Fruit fly (Drosophila melanogaster) whole organism, embryonic: Measurements from ENCODE around the gene mRF1.

Experiments used
- CG12071 ChIP-seq: fragments of 200-800 bp; sonication (Bioruptor generic); optimal IDR thresholded peaks from 3 replicates; lab custom pipeline; 2018; ENCODE audit warnings: missing biosample characterization, mild to moderate bottlenecking, missing genetic modification characterization
- CG12299 ChIP-seq: fragments of 200-800 bp; sonication (Bioruptor generic); optimal IDR thresholded peaks from 2 replicates; lab custom pipeline; 2018; ENCODE audit warnings: missing biosample characterization, mild to moderate bottlenecking, missing genetic modification characterization
- CG12769 ChIP-seq: fragments of 200-800 bp; sonication (Bioruptor generic); optimal IDR thresholded peaks from 2 replicates; lab custom pipeline; 2019; ENCODE audit warnings: missing biosample characterization, mild to moderate bottlenecking, missing genetic modification characterization, moderate library complexity
- CG14014 ChIP-seq: fragments of 200-800 bp; sonication (Bioruptor generic); IDR thresholded peaks from 2 replicates; pipeline ENCODE4 v1.3.6; 2022; ENCODE audit warnings: missing biosample characterization, missing genetic modification characterization
- CG18599 ChIP-seq: fragments of 200-800 bp; sonication (Bioruptor generic); optimal IDR thresholded peaks from 3 replicates; lab custom pipeline; 2017; ENCODE audit warnings: missing biosample characterization, missing genetic modification characterization, mild to moderate bottlenecking, moderate library complexity, missing genetic modification reagents
- CG2116 ChIP-seq: fragments of 200-800 bp; sonication (Bioruptor generic); optimal IDR thresholded peaks from 3 replicates; lab custom pipeline; 2018; ENCODE audit warnings: missing biosample characterization, mild to moderate bottlenecking, missing genetic modification characterization
- CG2120 ChIP-seq: fragments of 200-800 bp; sonication (Bioruptor generic); optimal IDR thresholded peaks from 3 replicates; lab custom pipeline; 2016; ENCODE audit warnings: missing biosample characterization, missing genetic modification characterization
- CG2678 ChIP-seq: fragments of 200-800 bp; sonication (Bioruptor generic); optimal IDR thresholded peaks from 3 replicates; lab custom pipeline; 2019; ENCODE audit warnings: missing biosample characterization, mild to moderate bottlenecking, missing genetic modification characterization, moderate library complexity
- CG30403 ChIP-seq: fragments of 200-800 bp; sonication (Bioruptor generic); optimal IDR thresholded peaks from 3 replicates; lab custom pipeline; 2016; ENCODE audit warnings: missing biosample characterization, missing genetic modification characterization
- CG4617 ChIP-seq: fragments of 200-800 bp; sonication (Bioruptor generic); optimal IDR thresholded peaks from 3 replicates; lab custom pipeline; 2016; ENCODE audit warnings: missing biosample characterization, missing genetic modification characterization, borderline replicate concordance
- CG4707 ChIP-seq: fragments of 200-800 bp; sonication (Bioruptor generic); optimal IDR thresholded peaks from 2 replicates; lab custom pipeline; 2018; ENCODE audit warnings: missing biosample characterization, mild to moderate bottlenecking, missing genetic modification characterization, moderate library complexity
- CG6683 ChIP-seq: fragments of 200-800 bp; sonication (Bioruptor generic); optimal IDR thresholded peaks from 2 replicates; lab custom pipeline; 2017; ENCODE audit warnings: missing biosample characterization, mild to moderate bottlenecking, missing genetic modification characterization, missing genetic modification reagents
- CG6689 ChIP-seq: fragments of 200-800 bp; sonication (Bioruptor generic); IDR thresholded peaks from 2 replicates; pipeline ENCODE4 v1.3.6; 2022; ENCODE audit warnings: missing biosample characterization, missing genetic modification characterization
- CG7928 ChIP-seq: fragments of 200-800 bp; sonication (Bioruptor generic); optimal IDR thresholded peaks from 2 replicates; lab custom pipeline; 2017; ENCODE audit warnings: missing biosample characterization, mild to moderate bottlenecking, missing genetic modification characterization
- CG9437 ChIP-seq: fragments of 200-800 bp; sonication (Bioruptor generic); optimal IDR thresholded peaks from 2 replicates; lab custom pipeline; 2018; ENCODE audit warnings: missing biosample characterization, mild to moderate bottlenecking, missing genetic modification characterization
- Dbx ChIP-seq: fragments of 200-800 bp; sonication (Bioruptor generic); IDR thresholded peaks from 3 replicates; pipeline ENCODE4 v1.3.6; 2022; ENCODE audit warnings: missing biosample characterization, missing genetic modification characterization
- Ets65A ChIP-seq: fragments of 200-800 bp; sonication (Bioruptor generic); peaks from one replicate; lab custom pipeline; 2016; ENCODE audit warnings: missing biosample characterization, missing genetic modification characterization
- Fer1 ChIP-seq: fragments of 200-800 bp; sonication (Bioruptor generic); optimal IDR thresholded peaks from 2 replicates; lab custom pipeline; 2017; ENCODE audit warnings: missing biosample characterization, mild to moderate bottlenecking, missing genetic modification characterization
- Fer2 ChIP-seq: fragments of 200-800 bp; sonication (Bioruptor generic); optimal IDR thresholded peaks from 2 replicates; lab custom pipeline; 2018; ENCODE audit warnings: missing biosample characterization, mild to moderate bottlenecking, missing genetic modification characterization, moderate library complexity
- HmgD ChIP-seq: fragments of 200-800 bp; sonication (Bioruptor generic); optimal IDR thresholded peaks from 3 replicates; lab custom pipeline; 2016; ENCODE audit warnings: missing biosample characterization, missing genetic modification characterization
- MBD-R2 ChIP-seq: fragments of 200-800 bp; sonication (Bioruptor generic); IDR thresholded peaks from 2 replicates; pipeline ENCODE4 v1.3.6; 2022; ENCODE audit warnings: missing biosample characterization, missing genetic modification characterization
- MESR4 ChIP-seq: fragments of 200-800 bp; sonication (Bioruptor generic); optimal IDR thresholded peaks from 2 replicates; lab custom pipeline; 2018; ENCODE audit warnings: missing biosample characterization, mild to moderate bottlenecking, missing genetic modification characterization, moderate library complexity
- Med ChIP-seq: fragments of 200-800 bp; sonication (Bioruptor generic); peaks from one replicate; lab custom pipeline; 2016; ENCODE audit warnings: missing biosample characterization, missing genetic modification characterization, mild to moderate bottlenecking, inconsistent platforms, moderate library complexity
- Neu2 ChIP-seq: fragments of 200-800 bp; sonication (Bioruptor generic); optimal IDR thresholded peaks from 3 replicates; lab custom pipeline; 2016; ENCODE audit warnings: missing biosample characterization, missing genetic modification characterization, borderline replicate concordance
- NfI ChIP-seq: fragments of 200-800 bp; sonication (Bioruptor generic); optimal IDR thresholded peaks from 3 replicates; lab custom pipeline; 2018; ENCODE audit warnings: missing biosample characterization, mild to moderate bottlenecking, missing genetic modification characterization, moderate library complexity
- Ptx1 ChIP-seq: fragments of 200-800 bp; sonication (Bioruptor generic); IDR thresholded peaks from 2 replicates; pipeline ENCODE4 v1.3.6; 2022; ENCODE audit warnings: missing biosample characterization, missing genetic modification characterization
- YL-1 ChIP-seq: fragments of 200-800 bp; sonication (Bioruptor generic); optimal IDR thresholded peaks from 3 replicates; lab custom pipeline; 2017; ENCODE audit warnings: missing biosample characterization, mild to moderate bottlenecking, missing genetic modification characterization
- amos ChIP-seq: fragments of 200-800 bp; sonication (Bioruptor generic); IDR thresholded peaks from 2 replicates; pipeline ENCODE4 v1.3.6; 2022; ENCODE audit warnings: missing biosample characterization, missing genetic modification characterization; ENCODE audit not compliant: partially characterized antibody
- ase ChIP-seq: fragments of 200-800 bp; sonication (Bioruptor generic); IDR thresholded peaks from 3 replicates; pipeline ENCODE4 v1.3.6; 2022; ENCODE audit warnings: missing biosample characterization, missing genetic modification characterization
- bigmax ChIP-seq: fragments of 200-800 bp; sonication (Bioruptor generic); optimal IDR thresholded peaks from 2 replicates; lab custom pipeline; 2018; ENCODE audit warnings: missing biosample characterization, mild to moderate bottlenecking, missing genetic modification characterization
- cato ChIP-seq: fragments of 200-800 bp; sonication (Bioruptor generic); optimal IDR thresholded peaks from 2 replicates; lab custom pipeline; 2016; ENCODE audit warnings: missing biosample characterization, missing genetic modification characterization, borderline replicate concordance
- dimm ChIP-seq: fragments of 200-800 bp; sonication (Bioruptor generic); IDR thresholded peaks from 2 replicates; pipeline ENCODE4 v1.3.6; 2022; ENCODE audit warnings: missing biosample characterization, missing genetic modification characterization
- gce ChIP-seq: fragments of 200-800 bp; sonication (Bioruptor generic); IDR thresholded peaks from 3 replicates; pipeline ENCODE4 v1.3.6; 2022; ENCODE audit warnings: missing biosample characterization, missing genetic modification characterization
- gcm2 ChIP-seq: fragments of 200-800 bp; sonication (Bioruptor generic); optimal IDR thresholded peaks from 2 replicates; lab custom pipeline; 2016; ENCODE audit warnings: missing biosample characterization, missing genetic modification characterization
- jing ChIP-seq: fragments of 200-800 bp; sonication (Bioruptor generic); optimal IDR thresholded peaks from 2 replicates; lab custom pipeline; 2018; ENCODE audit warnings: missing biosample characterization, mild to moderate bottlenecking, missing genetic modification characterization
- jumu ChIP-seq: fragments of 200-800 bp; sonication (Bioruptor generic); optimal IDR thresholded peaks from 3 replicates; lab custom pipeline; 2016; ENCODE audit warnings: missing biosample characterization, missing genetic modification characterization
- ken ChIP-seq: fragments of 200-800 bp; sonication (Bioruptor generic); IDR thresholded peaks from 3 replicates; pipeline ENCODE4 v1.3.6; 2022; ENCODE audit warnings: missing biosample characterization, missing genetic modification characterization
- klu ChIP-seq: fragments of 200-800 bp; sonication (Bioruptor generic); IDR thresholded peaks from 2 replicates; pipeline ENCODE4 v1.3.6; 2022; ENCODE audit warnings: missing biosample characterization, missing genetic modification characterization
- mld ChIP-seq: fragments of 200-800 bp; sonication (Bioruptor generic); IDR thresholded peaks from 3 replicates; pipeline ENCODE4 v1.3.6; 2022; ENCODE audit warnings: missing biosample characterization, missing genetic modification characterization; ENCODE audit not compliant: partially characterized antibody
- pb ChIP-seq: fragments of 200-800 bp; sonication (Bioruptor generic); optimal IDR thresholded peaks from 3 replicates; lab custom pipeline; 2016; ENCODE audit warnings: missing biosample characterization, missing genetic modification characterization
- seq ChIP-seq: fragments of 200-800 bp; sonication (Bioruptor generic); IDR thresholded peaks from 2 replicates; pipeline ENCODE4 v1.3.6; 2022; ENCODE audit warnings: missing biosample characterization, missing genetic modification characterization
- slbo ChIP-seq: fragments of 200-800 bp; sonication (Bioruptor generic); IDR thresholded peaks from 2 replicates; pipeline ENCODE4 v1.3.6; 2022; ENCODE audit warnings: missing biosample characterization, missing genetic modification characterization
- sob ChIP-seq: fragments of 200-800 bp; sonication (Bioruptor generic); IDR thresholded peaks from 2 replicates; pipeline ENCODE4 v1.3.6; 2022; ENCODE audit warnings: missing biosample characterization, missing genetic modification characterization
- sqz ChIP-seq: fragments of 200-800 bp; sonication (Bioruptor generic); optimal IDR thresholded peaks from 3 replicates; lab custom pipeline; 2018; ENCODE audit warnings: missing biosample characterization, mild to moderate bottlenecking, missing genetic modification characterization
- sug ChIP-seq: fragments of 200-800 bp; optimal IDR thresholded peaks from 2 replicates; lab custom pipeline; 2019; ENCODE audit warnings: missing biosample characterization, mild to moderate bottlenecking, missing genetic modification characterization, moderate library complexity
- tin ChIP-seq: fragments of 200-800 bp; sonication (Bioruptor generic); optimal IDR thresholded peaks from 3 replicates; lab custom pipeline; 2016; ENCODE audit warnings: missing biosample characterization, missing genetic modification characterization
- tio ChIP-seq: fragments of 200-800 bp; sonication (Bioruptor generic); optimal IDR thresholded peaks from 2 replicates; lab custom pipeline; 2017; ENCODE audit warnings: missing biosample characterization, missing genetic modification characterization, inconsistent platforms
- trem ChIP-seq: fragments of 200-800 bp; optimal IDR thresholded peaks from 3 replicates; lab custom pipeline; 2019; ENCODE audit warnings: missing biosample characterization, mild to moderate bottlenecking, missing genetic modification characterization, moderate library complexity
- usp ChIP-seq: fragments of >200 bp; optimal IDR thresholded peaks from 2 replicates; lab custom pipeline; 2017; ENCODE audit warnings: missing biosample characterization, missing genetic modification characterization
- zfh2 ChIP-seq: fragments of 200-800 bp; sonication (Bioruptor generic); optimal IDR thresholded peaks from 2 replicates; lab custom pipeline; 2016; ENCODE audit warnings: missing biosample characterization, missing genetic modification characterization

The mRF1 gene

DNA sequence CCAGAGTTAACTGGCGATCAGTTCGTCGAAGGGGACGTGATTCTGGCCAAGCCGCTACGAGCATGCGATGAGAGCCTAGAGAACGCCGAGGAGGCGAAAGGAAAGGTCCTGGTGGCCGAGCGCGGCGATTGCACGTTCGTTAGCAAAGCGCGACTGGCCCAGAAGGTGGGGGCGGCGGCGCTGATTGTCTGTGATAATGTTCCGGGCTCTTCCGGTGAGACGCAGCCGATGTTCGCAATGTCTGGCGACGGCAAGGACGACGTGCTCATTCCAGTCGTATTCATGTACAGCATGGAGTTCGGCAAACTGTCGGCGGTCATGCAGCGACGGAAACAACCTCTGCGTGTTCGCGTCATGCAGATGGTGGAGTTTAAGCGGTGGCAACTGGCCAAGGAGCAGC, 24.0 kb upstream of the mRF1 start:
- peak; percentile 93 for TF ChIP-seq Ets65A (GFP tag; lab: Kevin White, UChicago)
- TF ChIP-seq Med (GFP tag; lab: Kevin White, UChicago): peak; percentile 65
- TF ChIP-seq usp (GFP tag; lab: Kevin White, UChicago): no peak
- TF ChIP-seq Dbx: 0 out of 3 replicates have a peak, but pooled peaks have one; percentile 13

DNA sequence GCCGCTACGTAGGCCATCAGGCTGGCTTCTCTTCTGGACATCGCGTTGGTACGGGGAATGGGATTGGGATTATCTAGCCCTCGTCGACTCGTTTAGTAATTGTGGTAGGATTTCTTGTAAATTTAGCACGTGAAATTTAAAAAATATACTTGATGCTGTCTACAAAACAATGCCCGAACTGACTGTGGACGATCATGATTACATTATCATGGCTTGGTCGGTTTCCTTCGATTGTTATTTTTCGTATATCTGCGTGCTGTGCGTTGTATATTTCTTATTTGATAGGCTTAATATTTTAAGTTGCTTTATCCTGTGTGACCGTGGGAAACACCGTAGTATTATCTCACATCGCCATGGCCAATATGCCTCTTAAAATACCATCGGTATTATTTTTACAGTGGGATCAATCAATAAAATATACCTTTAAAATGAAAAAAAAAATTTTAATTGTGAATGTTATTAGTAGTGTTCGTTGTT, 16.8 kb upstream of the mRF1 start, which contains the start of gene CG16972:
Gene CG16972 (minus strand): TSS at position 336 of the 477 bp plus-strand sequence.
- peak; percentile 5 for TF ChIP-seq YL-1 (GFP tag; lab: Kevin White, UChicago)
- no peak for TF ChIP-seq sob (GFP tag; lab: Robert Waterston, UW)
- TF ChIP-seq Fer1 (GFP tag; lab: Kevin White, UChicago): no peak
- TF ChIP-seq CG9437 (GFP tag; lab: Kevin White, UChicago): peak; percentile 29
- TF ChIP-seq mld (GFP tag; lab: Robert Waterston, UW): 0 out of 3 replicates have a peak, but pooled peaks have one; percentile 29
- TF ChIP-seq jumu (GFP tag; lab: Kevin White, UChicago): no peak
- no peak for TF ChIP-seq dimm (GFP tag; lab: Robert Waterston, UW)
- TF ChIP-seq tio: no peak
- TF ChIP-seq Neu2 (GFP tag; lab: Kevin White, UChicago): no peak
- TF ChIP-seq CG2678: no peak
- TF ChIP-seq klu (GFP tag; lab: Robert Waterston, UW): no peak
- no peak for TF ChIP-seq ase (GFP tag; lab: Robert Waterston, UW)
- TF ChIP-seq zfh2 (GFP tag; lab: Kevin White, UChicago): no peak
- no peak for TF ChIP-seq seq (GFP tag; lab: Robert Waterston, UW)
- TF ChIP-seq CG4707 (GFP tag; lab: Kevin White, UChicago): peak; percentile 89
- TF ChIP-seq Fer2 (tag; lab: Kevin White, UChicago): no peak
- TF ChIP-seq pb (GFP tag; lab: Kevin White, UChicago): no peak
- no peak for TF ChIP-seq slbo (GFP tag; lab: Robert Waterston, UW)
- peak; percentile 43 for TF ChIP-seq trem (tag; lab: Kevin White, UChicago)
- no peak for TF ChIP-seq NfI
- TF ChIP-seq sug (tag; lab: Kevin White, UChicago): no peak
- TF ChIP-seq bigmax (GFP tag; lab: Kevin White, UChicago): no peak
- peak; percentile 50 for TF ChIP-seq CG30403 (GFP tag; lab: Kevin White, UChicago)
- TF ChIP-seq CG6683: no peak
- TF ChIP-seq CG12299 (tag; lab: Kevin White, UChicago): peak; percentile 40
- TF ChIP-seq amos (GFP tag; lab: Robert Waterston, UW): 0 out of 2 replicates have a peak, but pooled peaks have one; percentile 9
- TF ChIP-seq tin: no peak
- TF ChIP-seq MBD-R2 (GFP tag; lab: Robert Waterston, UW): peak; percentile 44
- TF ChIP-seq CG4617: peak; percentile 71
- no peak for TF ChIP-seq HmgD (GFP tag; lab: Kevin White, UChicago)
- TF ChIP-seq CG2116 (GFP tag; lab: Kevin White, UChicago): no peak
- TF ChIP-seq CG2120: no peak
- TF ChIP-seq MESR4 (GFP tag; lab: Kevin White, UChicago): peak; percentile 64
- TF ChIP-seq CG7928 (GFP tag; lab: Kevin White, UChicago): no peak
- no peak for TF ChIP-seq CG12769
- TF ChIP-seq cato: no peak
- TF ChIP-seq sqz (GFP tag; lab: Kevin White, UChicago): no peak
- TF ChIP-seq gce (GFP tag; lab: Robert Waterston, UW): no peak
- no peak for TF ChIP-seq ken (GFP tag; lab: Robert Waterston, UW)
- TF ChIP-seq CG14014: 0 out of 2 replicates have a peak, but pooled peaks have one; percentile 13
- TF ChIP-seq Ptx1 (GFP tag; lab: Robert Waterston, UW): no peak
- TF ChIP-seq CG12071 (GFP tag; lab: Kevin White, UChicago): no peak
- 0 out of 2 replicates have a peak, but pooled peaks have one; percentile 12 for TF ChIP-seq CG6689 (GFP tag; lab: Robert Waterston, UW)
- no peak for TF ChIP-seq gcm2
- TF ChIP-seq jing (GFP tag; lab: Kevin White, UChicago): no peak
- TF ChIP-seq CG18599 (GFP tag; lab: Kevin White, UChicago): no peak
